Worm (Caenorhabditis elegans): ENCODE results near the gene nhr-263.

ce11 chrV:7297263-7297662 is 44.6 kb downstream of the nhr-263 start, which contains the start of gene srj-32:
- TF ChIP-seq med-1 (GFP tag; optimal IDR thresholded peaks at IDR 0.05; ENCODE audit: insufficient read depth) = no peak
- TF ChIP-seq ztf-23 (GFP tag; IDR thresholded peaks at IDR 0.05) = no peak
- no peak for TF ChIP-seq flt-1 (GFP tag; IDR thresholded peaks at IDR 0.05)
- no peak for TF ChIP-seq cog-1 (tag; optimal IDR thresholded peaks at IDR 0.05)
- TF ChIP-seq ref-1 (GFP tag; conservative IDR thresholded peaks at IDR 0.05) = no peak
- no peak for TF ChIP-seq T22C8.4 (GFP tag; IDR thresholded peaks at IDR 0.05)
- no peak for TF ChIP-seq tab-1 (GFP tag; IDR thresholded peaks at IDR 0.05)
